Fruit fly (Drosophila melanogaster) whole organism, embryonic: ENCODE measurements around the gene CG14252.
A peak's percentile ranks its signal among the peaks of the same experiment; 100 is the strongest.

Experiments
- Abd-B ChIP-seq: fragments of 200-800 bp; sonication (Bioruptor generic); optimal IDR thresholded peaks from 2 replicates; lab custom pipeline; 2018; ENCODE audit warnings: missing biosample characterization, mild to moderate bottlenecking, missing genetic modification characterization, moderate library complexity
- Antp ChIP-seq: fragments of 200-800 bp; sonication (Bioruptor generic); optimal IDR thresholded peaks from 3 replicates; lab custom pipeline; 2016; ENCODE audit warnings: missing biosample characterization, missing genetic modification characterization
- Atf-2 ChIP-seq: fragments of 200-800 bp; sonication (Bioruptor generic); optimal IDR thresholded peaks from 2 replicates; lab custom pipeline; 2016; ENCODE audit warnings: missing biosample characterization, missing genetic modification characterization
- Bteb2 ChIP-seq: fragments of 200-800 bp; sonication (Bioruptor generic); optimal IDR thresholded peaks from 2 replicates; lab custom pipeline; 2016; ENCODE audit warnings: missing biosample characterization, missing genetic modification characterization
- CG10274 ChIP-seq: fragments of 200-800 bp; sonication (Bioruptor generic); optimal IDR thresholded peaks from 3 replicates; lab custom pipeline; 2017; ENCODE audit warnings: missing biosample characterization, mild to moderate bottlenecking, missing genetic modification characterization
- CG10366 ChIP-seq: fragments of 200-800 bp; sonication (Bioruptor generic); IDR thresholded peaks from 2 replicates; pipeline ENCODE4 v1.3.6; 2022; ENCODE audit warnings: missing biosample characterization, missing genetic modification characterization
- CG10654 ChIP-seq: fragments of 200-800 bp; sonication (Bioruptor generic); optimal IDR thresholded peaks from 2 replicates; lab custom pipeline; 2016; ENCODE audit warnings: missing biosample characterization, missing genetic modification characterization
- CG10979 ChIP-seq: fragments of 200-800 bp; sonication (Bioruptor generic); optimal IDR thresholded peaks from 2 replicates; lab custom pipeline; 2018; ENCODE audit warnings: missing biosample characterization, mild to moderate bottlenecking, missing genetic modification characterization, moderate library complexity
- CG12769 ChIP-seq: fragments of 200-800 bp; sonication (Bioruptor generic); optimal IDR thresholded peaks from 2 replicates; lab custom pipeline; 2019; ENCODE audit warnings: missing biosample characterization, mild to moderate bottlenecking, missing genetic modification characterization, moderate library complexity
- CG13287 ChIP-seq: fragments of 200-800 bp; sonication (Bioruptor generic); IDR thresholded peaks from 2 replicates; pipeline ENCODE4 v1.3.6; 2022; ENCODE audit warnings: missing biosample characterization, missing genetic modification characterization; ENCODE audit not compliant: partially characterized antibody
- CG13424 ChIP-seq: fragments of 200-800 bp; sonication (Bioruptor generic); optimal IDR thresholded peaks from 2 replicates; lab custom pipeline; 2019; ENCODE audit warnings: missing biosample characterization, mild to moderate bottlenecking, missing genetic modification characterization, moderate library complexity
- CG13624 ChIP-seq: fragments of 200-800 bp; sonication (Bioruptor generic); optimal IDR thresholded peaks from 2 replicates; lab custom pipeline; 2016; ENCODE audit warnings: missing biosample characterization, missing genetic modification characterization
- CG14441 ChIP-seq: fragments of 200-800 bp; sonication (Bioruptor generic); IDR thresholded peaks from 2 replicates; pipeline ENCODE4 v1.3.6; 2022; ENCODE audit warnings: missing biosample characterization, missing genetic modification characterization
- CG17186 ChIP-seq: fragments of 200-800 bp; sonication (Bioruptor generic); optimal IDR thresholded peaks from 3 replicates; lab custom pipeline; 2017; ENCODE audit warnings: missing biosample characterization, missing genetic modification reagents, missing genetic modification characterization
- CG17361 ChIP-seq: fragments of 200-800 bp; sonication (Bioruptor generic); IDR thresholded peaks from 3 replicates; pipeline ENCODE4 v1.3.6; 2022; ENCODE audit warnings: missing biosample characterization, missing genetic modification characterization
- CG17385 ChIP-seq: fragments of 200-800 bp; sonication (Bioruptor generic); optimal IDR thresholded peaks from 3 replicates; lab custom pipeline; 2018; ENCODE audit warnings: missing biosample characterization, mild to moderate bottlenecking, missing genetic modification characterization
- CG18476 ChIP-seq: fragments of 200-800 bp; sonication (Bioruptor generic); optimal IDR thresholded peaks from 2 replicates; lab custom pipeline; 2016; ENCODE audit warnings: missing biosample characterization, mild to moderate bottlenecking, missing genetic modification characterization
- CG3065 ChIP-seq: fragments of 200-800 bp; sonication (Bioruptor generic); optimal IDR thresholded peaks from 2 replicates; lab custom pipeline; 2016; ENCODE audit warnings: missing biosample characterization, missing genetic modification characterization
- CG4282 ChIP-seq: fragments of 200-800 bp; sonication (Bioruptor generic); optimal IDR thresholded peaks from 2 replicates; lab custom pipeline; 2016; ENCODE audit warnings: missing biosample characterization, missing genetic modification characterization
- CG6683 ChIP-seq: fragments of 200-800 bp; sonication (Bioruptor generic); optimal IDR thresholded peaks from 2 replicates; lab custom pipeline; 2017; ENCODE audit warnings: missing biosample characterization, mild to moderate bottlenecking, missing genetic modification characterization, missing genetic modification reagents
- CG6689 ChIP-seq: fragments of 200-800 bp; sonication (Bioruptor generic); IDR thresholded peaks from 2 replicates; pipeline ENCODE4 v1.3.6; 2022; ENCODE audit warnings: missing biosample characterization, missing genetic modification characterization
- CG8388 ChIP-seq: fragments of 200-800 bp; sonication (Bioruptor generic); optimal IDR thresholded peaks from 2 replicates; lab custom pipeline; 2019; ENCODE audit warnings: missing biosample characterization, mild to moderate bottlenecking, missing genetic modification characterization, moderate library complexity
- CG8478 ChIP-seq: fragments of >200 bp; optimal IDR thresholded peaks from 2 replicates; lab custom pipeline; 2018
- CG9817 ChIP-seq: fragments of 200-800 bp; sonication (Bioruptor generic); optimal IDR thresholded peaks from 2 replicates; lab custom pipeline; 2018; ENCODE audit warnings: missing biosample characterization, mild to moderate bottlenecking, missing genetic modification characterization, moderate library complexity
- CG9876 ChIP-seq: fragments of 200-800 bp; sonication (Bioruptor generic); optimal IDR thresholded peaks from 2 replicates; lab custom pipeline; 2016; ENCODE audit warnings: missing biosample characterization, missing genetic modification characterization
- HHEX ChIP-seq: fragments of 200-800 bp; sonication (Bioruptor generic); optimal IDR thresholded peaks from 3 replicates; lab custom pipeline; 2017; ENCODE audit warnings: missing biosample characterization, mild to moderate bottlenecking, missing genetic modification characterization, missing genetic modification reagents
- HLH54F ChIP-seq: fragments of 200-800 bp; sonication (Bioruptor generic); optimal IDR thresholded peaks from 3 replicates; lab custom pipeline; 2016; ENCODE audit warnings: missing biosample characterization, missing genetic modification characterization
- Hr78 ChIP-seq, 2 experiments: fragments of 200-800 bp in 1 of 2; fragments of >200 bp in 1 of 2; sonication (Bioruptor generic) in 1 of 2; optimal IDR thresholded peaks; 2 replicates each; lab custom pipeline; 2017 to 2019; ENCODE audit warnings: missing biosample characterization in 2 of 2, missing genetic modification characterization in 2 of 2, mild to moderate bottlenecking in 1 of 2, moderate library complexity in 1 of 2
- Sry-β ChIP-seq: fragments of 200-800 bp; sonication (Bioruptor generic); optimal IDR thresholded peaks from 2 replicates; lab custom pipeline; 2018; ENCODE audit warnings: missing biosample characterization, mild to moderate bottlenecking, missing genetic modification characterization, moderate library complexity
- YL-1 ChIP-seq: fragments of 200-800 bp; sonication (Bioruptor generic); optimal IDR thresholded peaks from 3 replicates; lab custom pipeline; 2017; ENCODE audit warnings: missing biosample characterization, mild to moderate bottlenecking, missing genetic modification characterization
- chinmo ChIP-seq: fragments of 200-800 bp; sonication (Bioruptor generic); IDR thresholded peaks from 4 replicates; pipeline ENCODE4 v1.3.6; 2022; ENCODE audit warnings: missing biosample characterization, missing genetic modification characterization; ENCODE audit not compliant: partially characterized antibody
- disco-r ChIP-seq: fragments of 200-800 bp; sonication (Bioruptor generic); optimal IDR thresholded peaks from 2 replicates; lab custom pipeline; 2016; ENCODE audit warnings: missing biosample characterization, missing genetic modification characterization
- exex ChIP-seq: fragments of 200-800 bp; sonication (Bioruptor generic); optimal IDR thresholded peaks from 4 replicates; lab custom pipeline; 2018; ENCODE audit warnings: missing biosample characterization, mild to moderate bottlenecking, missing genetic modification characterization, moderate library complexity
- fru ChIP-seq: fragments of >200 bp; optimal IDR thresholded peaks from 2 replicates; lab custom pipeline; 2017
- gfzf ChIP-seq: fragments of 200-800 bp; sonication (Bioruptor generic); optimal IDR thresholded peaks from 2 replicates; lab custom pipeline; 2016; ENCODE audit warnings: missing biosample characterization, mild to moderate bottlenecking, missing genetic modification characterization, moderate library complexity
- her ChIP-seq: fragments of 200-800 bp; sonication (Bioruptor generic); optimal IDR thresholded peaks from 2 replicates; lab custom pipeline; 2016; ENCODE audit warnings: missing biosample characterization, missing genetic modification characterization
- kay ChIP-seq: fragments of 200-800 bp; sonication (Bioruptor generic); optimal IDR thresholded peaks from 2 replicates; lab custom pipeline; 2016; ENCODE audit warnings: missing biosample characterization, missing genetic modification characterization
- klu ChIP-seq: fragments of 200-800 bp; sonication (Bioruptor generic); IDR thresholded peaks from 2 replicates; pipeline ENCODE4 v1.3.6; 2022; ENCODE audit warnings: missing biosample characterization, missing genetic modification characterization
- mam ChIP-seq: fragments of 200-800 bp; sonication (Bioruptor generic); optimal IDR thresholded peaks from 3 replicates; lab custom pipeline; 2016; ENCODE audit warnings: missing biosample characterization, missing genetic modification characterization
- nau ChIP-seq: fragments of 200-800 bp; sonication (Bioruptor generic); optimal IDR thresholded peaks from 3 replicates; lab custom pipeline; 2017; ENCODE audit warnings: missing biosample characterization, mild to moderate bottlenecking, missing genetic modification characterization, missing genetic modification reagents
- nerfin-1 ChIP-seq: fragments of 200-800 bp; sonication (Bioruptor generic); optimal IDR thresholded peaks from 3 replicates; lab custom pipeline; 2019; ENCODE audit warnings: missing biosample characterization, mild to moderate bottlenecking, missing genetic modification characterization, moderate library complexity
- phol ChIP-seq: fragments of 200-800 bp; sonication (Bioruptor generic); optimal IDR thresholded peaks from 3 replicates; lab custom pipeline; 2018; ENCODE audit warnings: missing biosample characterization, mild to moderate bottlenecking, missing genetic modification characterization, moderate library complexity
- pita ChIP-seq: fragments of 200-800 bp; sonication (Bioruptor generic); optimal IDR thresholded peaks from 2 replicates; lab custom pipeline; 2017; ENCODE audit warnings: missing biosample characterization, mild to moderate bottlenecking, missing genetic modification characterization
- pnt ChIP-seq: fragments of 200-800 bp; sonication (Bioruptor generic); optimal IDR thresholded peaks from 3 replicates; lab custom pipeline; 2016; ENCODE audit warnings: missing biosample characterization, missing genetic modification characterization
- rib ChIP-seq: fragments of 200-800 bp; sonication (Bioruptor generic); IDR thresholded peaks from 2 replicates; pipeline ENCODE4 v1.3.6; 2022; ENCODE audit warnings: missing biosample characterization, missing genetic modification characterization
- seq ChIP-seq: fragments of 200-800 bp; sonication (Bioruptor generic); IDR thresholded peaks from 2 replicates; pipeline ENCODE4 v1.3.6; 2022; ENCODE audit warnings: missing biosample characterization, missing genetic modification characterization
- toy ChIP-seq: fragments of 200-800 bp; sonication (Bioruptor generic); IDR thresholded peaks from 2 replicates; pipeline ENCODE4 v1.3.6; 2022; ENCODE audit warnings: missing biosample characterization, missing genetic modification characterization
- wdn ChIP-seq: fragments of 200-800 bp; sonication (Bioruptor generic); IDR thresholded peaks from 2 replicates; pipeline ENCODE4 v1.3.6; 2022; ENCODE audit warnings: missing biosample characterization, missing genetic modification characterization
- zf30C ChIP-seq: fragments of 200-800 bp; sonication (Bioruptor generic); optimal IDR thresholded peaks from 3 replicates; lab custom pipeline; 2018; ENCODE audit warnings: missing biosample characterization, mild to moderate bottlenecking, missing genetic modification characterization
- zfh2 ChIP-seq: fragments of 200-800 bp; sonication (Bioruptor generic); optimal IDR thresholded peaks from 2 replicates; lab custom pipeline; 2016; ENCODE audit warnings: missing biosample characterization, missing genetic modification characterization

The CG14252 gene

DNA sequence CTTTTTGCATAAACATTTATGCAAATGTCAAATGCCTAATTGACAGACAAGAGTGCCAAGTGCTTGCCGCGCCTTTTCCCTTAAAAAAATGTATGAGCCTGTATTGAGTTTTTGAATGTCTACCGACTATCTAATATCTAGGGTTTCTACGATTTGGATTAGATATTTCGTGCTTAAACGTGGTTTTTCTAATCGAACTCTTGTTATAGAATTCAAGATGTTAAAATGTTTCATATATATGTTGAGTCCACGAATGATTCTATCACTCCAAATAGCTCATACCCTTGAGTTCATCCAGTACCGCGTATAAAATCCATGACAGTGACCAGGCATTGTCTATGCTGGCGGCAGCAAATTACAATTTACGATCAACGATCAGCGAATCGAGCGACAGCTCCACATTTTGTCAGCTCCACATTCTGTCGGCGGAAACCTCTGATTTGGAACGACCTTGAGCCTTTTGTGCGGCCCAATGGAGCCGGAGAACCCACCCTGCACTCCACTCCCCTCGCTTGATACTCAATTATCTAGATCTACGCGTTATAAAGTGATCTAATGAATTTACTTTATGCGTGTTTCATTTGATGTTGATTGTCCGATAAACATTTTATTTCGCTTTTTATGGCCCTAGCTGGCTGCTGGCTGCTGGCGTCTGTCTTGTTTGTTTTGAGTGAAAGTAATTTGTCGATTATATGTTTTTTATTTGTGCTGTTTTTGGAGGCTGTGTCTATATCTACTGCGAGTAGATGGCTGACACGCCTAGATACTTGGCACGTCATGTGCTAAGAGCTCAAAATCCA lies 38.4 kb upstream of the CG14252 start (continued):
- TF ChIP-seq CG13624 (GFP tag; lab: Kevin White, UChicago): peak; percentile 20
- TF ChIP-seq disco-r (GFP tag; lab: Kevin White, UChicago): no peak
- TF ChIP-seq wdn: 0 out of 2 replicates have a peak, but pooled peaks have one; percentile 5
- TF ChIP-seq CG14441: peak; percentile 9; the same call in 1 of the 2 replicates
- TF ChIP-seq CG6683 (GFP tag; lab: Kevin White, UChicago): no peak
- TF ChIP-seq CG12769: peak; percentile 10
- TF ChIP-seq pnt (GFP tag; lab: Kevin White, UChicago): no peak
- no peak for TF ChIP-seq Hr78 (GFP tag; optimal IDR thresholded peaks at IDR 0.05; lab: Kevin White, UChicago)
- TF ChIP-seq chinmo (GFP tag; lab: Robert Waterston, UW): peak; percentile 82; the same call in 1 of the 4 replicates
- TF ChIP-seq fru (lab: Kevin White, UChicago): no peak
- no peak for TF ChIP-seq kay
- no peak for TF ChIP-seq CG8478
- no peak for TF ChIP-seq phol (tag; lab: Kevin White, UChicago)
- no peak for TF ChIP-seq Abd-B (GFP tag; lab: Kevin White, UChicago)
- no peak for TF ChIP-seq CG10979 (tag; lab: Kevin White, UChicago)
- TF ChIP-seq CG3065: no peak
- no peak for TF ChIP-seq CG4282 (GFP tag; lab: Kevin White, UChicago)
- TF ChIP-seq mam (GFP tag; lab: Kevin White, UChicago): peak; percentile 0
- TF ChIP-seq CG6689 (GFP tag; lab: Robert Waterston, UW): 0 out of 2 replicates have a peak, but pooled peaks have one; percentile 13
- TF ChIP-seq HLH54F (GFP tag; lab: Kevin White, UChicago): peak; percentile 11
- TF ChIP-seq YL-1 (GFP tag; lab: Kevin White, UChicago): no peak
- no peak for TF ChIP-seq nerfin-1 (tag; lab: Kevin White, UChicago)
- no peak for TF ChIP-seq nau (GFP tag; lab: Kevin White, UChicago)
- no peak for TF ChIP-seq HHEX
- no peak for TF ChIP-seq klu
- TF ChIP-seq Atf-2 (GFP tag; lab: Kevin White, UChicago): no peak
- TF ChIP-seq CG17186 (GFP tag; lab: Kevin White, UChicago): no peak
- TF ChIP-seq CG13287 (GFP tag; lab: Robert Waterston, UW): no peak
- TF ChIP-seq gfzf (GFP tag; lab: Kevin White, UChicago): no peak
- no peak for TF ChIP-seq CG17385 (GFP tag; lab: Kevin White, UChicago)
- TF ChIP-seq her: no peak
- no peak for TF ChIP-seq CG9876
- TF ChIP-seq seq (GFP tag; lab: Robert Waterston, UW): no peak
- no peak for TF ChIP-seq Antp (GFP tag; lab: Kevin White, UChicago)
- TF ChIP-seq CG10366 (GFP tag; lab: Robert Waterston, UW): no peak
- TF ChIP-seq CG17361 (GFP tag; lab: Robert Waterston, UW): no peak
- TF ChIP-seq CG13424: no peak
- TF ChIP-seq exex (tag; lab: Kevin White, UChicago): no peak
- no peak for TF ChIP-seq rib (GFP tag; lab: Robert Waterston, UW)
- no peak for TF ChIP-seq zfh2 (GFP tag; lab: Kevin White, UChicago)
- TF ChIP-seq CG10274 (GFP tag; lab: Kevin White, UChicago): no peak
- no peak for TF ChIP-seq toy
- no peak for TF ChIP-seq CG9817 (tag; lab: Kevin White, UChicago)
- no peak for TF ChIP-seq CG8388
- no peak for TF ChIP-seq Sry-β (GFP tag; lab: Kevin White, UChicago)
- no peak for TF ChIP-seq pita (GFP tag; lab: Kevin White, UChicago)
- no peak for TF ChIP-seq CG10654 (GFP tag; lab: Kevin White, UChicago)
- no peak for TF ChIP-seq zf30C (GFP tag; lab: Kevin White, UChicago)
- no peak for TF ChIP-seq CG18476 (GFP tag; lab: Kevin White, UChicago)
- TF ChIP-seq Bteb2: no peak
